Worm (Caenorhabditis elegans) whole organism, young adult: ENCODE results near the gene Y57G11A.4.

Experiments
- B0019.2 ChIP-seq: fragments of 200-800 bp; sonication (Bioruptor generic); conservative IDR thresholded peaks from 2 replicates; pipeline ENCODE4 v1.3.6; 2022; ENCODE audit warnings: missing genetic modification reagents, missing genetic modification characterization, missing compliant biosample characterization
- C17E4.6 ChIP-seq: fragments of 200-800 bp; sonication (Bioruptor generic); IDR thresholded peaks from 2 replicates; pipeline ENCODE4 v1.3.6; 2022; ENCODE audit warnings: missing genetic modification reagents, missing genetic modification characterization, missing compliant biosample characterization
- D2030.7 ChIP-seq: fragments of 200-800 bp; sonication (Bioruptor generic); IDR thresholded peaks from 2 replicates; pipeline ENCODE4 v1.3.6; 2022; ENCODE audit warnings: missing genetic modification reagents, missing genetic modification characterization, missing compliant biosample characterization
- F52B5.7 ChIP-seq: sonication (generic microtip); optimal IDR thresholded peaks from 2 replicates; lab custom pipeline; 2016; ENCODE audit warnings: mild to moderate bottlenecking, missing genetic modification characterization, missing compliant biosample characterization
- F57C9.4 ChIP-seq: sonication (generic microtip); optimal IDR thresholded peaks from 2 replicates; lab custom pipeline; 2017; ENCODE audit warnings: mild to moderate bottlenecking, missing genetic modification characterization, missing compliant biosample characterization
- K12H6.12 ChIP-seq: fragments of 200-800 bp; sonication (Bioruptor generic); optimal IDR thresholded peaks from 2 replicates; lab custom pipeline; 2018; ENCODE audit warnings: mild to moderate bottlenecking, missing genetic modification characterization, missing compliant biosample characterization
- T07F8.4 ChIP-seq: sonication (generic microtip); optimal IDR thresholded peaks from 2 replicates; lab custom pipeline; 2016; ENCODE audit warnings: mild to moderate bottlenecking, missing genetic modification characterization, moderate library complexity, missing compliant biosample characterization
- Y53G8AR.9 ChIP-seq: fragments of 200-800 bp; sonication (Bioruptor generic); conservative IDR thresholded peaks from 2 replicates; pipeline ENCODE4 v1.3.6; 2022; ENCODE audit warnings: missing genetic modification reagents, missing genetic modification characterization, missing compliant biosample characterization
- Y56A3A.18 ChIP-seq: fragments of 200-800 bp; sonication (Bioruptor generic); IDR thresholded peaks from 2 replicates; pipeline ENCODE4 v1.3.6; 2022; ENCODE audit warnings: missing genetic modification reagents, missing genetic modification characterization, missing compliant biosample characterization
- ZK185.1 ChIP-seq: sonication (generic microtip); optimal IDR thresholded peaks from 2 replicates; lab custom pipeline; 2016; ENCODE audit warnings: mild to moderate bottlenecking, missing genetic modification characterization, missing compliant biosample characterization; ENCODE audit not compliant: poor library complexity, severe bottlenecking
- aptf-3 ChIP-seq: fragments of 200-800 bp; sonication (Bioruptor generic); IDR thresholded peaks from 2 replicates; pipeline ENCODE4 v1.3.6; 2022; ENCODE audit warnings: missing genetic modification characterization, missing compliant biosample characterization
- athp-1 ChIP-seq: sonication (generic microtip); optimal IDR thresholded peaks from 2 replicates; lab custom pipeline; 2017; ENCODE audit warnings: mild to moderate bottlenecking, missing genetic modification characterization, missing compliant biosample characterization
- attf-6 ChIP-seq: fragments of 200-800 bp; sonication (Bioruptor generic); IDR thresholded peaks from 2 replicates; pipeline ENCODE4 v1.3.6; 2022; ENCODE audit warnings: missing genetic modification reagents, missing genetic modification characterization, missing compliant biosample characterization
- bed-1 ChIP-seq: fragments of 200-800 bp; sonication (Bioruptor generic); IDR thresholded peaks from 2 replicates; pipeline ENCODE4 v1.3.6; 2022; ENCODE audit warnings: missing genetic modification reagents, missing genetic modification characterization, missing compliant biosample characterization
- cebp-1 ChIP-seq, 2 experiments: fragments of 200-800 bp in 1 of 2; sonication (Bioruptor generic) in 1 of 2; sonication (generic microtip) in 1 of 2; IDR thresholded peaks in 1 of 2; optimal IDR thresholded peaks in 1 of 2; 2 replicates each; pipeline versions ENCODE4 v1.3.6 to Lab custom; 2017 to 2022; ENCODE audit warnings: missing compliant biosample characterization in 2 of 2, missing genetic modification characterization in 2 of 2, mild to moderate bottlenecking in 1 of 2, missing genetic modification reagents in 1 of 2, moderate library complexity in 1 of 2
- cebp-2 ChIP-seq: fragments of 200-800 bp; sonication (Bioruptor generic); IDR thresholded peaks from 2 replicates; pipeline ENCODE4 v1.3.6; 2022; ENCODE audit warnings: missing genetic modification characterization, missing compliant biosample characterization
- ceh-40 ChIP-seq: fragments of 200-800 bp; sonication (Bioruptor generic); IDR thresholded peaks from 2 replicates; pipeline ENCODE4 v1.3.6; 2022; ENCODE audit warnings: missing genetic modification characterization, missing compliant biosample characterization
- dox-1 ChIP-seq: fragments of 200-800 bp; sonication (Bioruptor generic); IDR thresholded peaks from 2 replicates; pipeline ENCODE4 v1.3.6; 2022; ENCODE audit warnings: missing genetic modification reagents, missing genetic modification characterization, missing compliant biosample characterization
- efl-1 ChIP-seq: fragments of 150-350 bp; optimal IDR thresholded peaks from 2 replicates; lab custom pipeline; 2014; ENCODE audit warnings: missing biosample characterization, missing genetic modification reagents, missing genetic modification characterization
- egrh-3 ChIP-seq: fragments of 200-800 bp; sonication (Bioruptor generic); IDR thresholded peaks from 2 replicates; pipeline ENCODE4 v1.3.6; 2022; ENCODE audit warnings: missing genetic modification reagents, missing genetic modification characterization, missing compliant biosample characterization
- him-1 ChIP-seq: sonication (generic microtip); optimal IDR thresholded peaks from 2 replicates; lab custom pipeline; 2016; ENCODE audit warnings: missing genotype, missing genetic modification reagents, missing genetic modification characterization, missing compliant biosample characterization
- hlh-26 ChIP-seq: fragments of 200-800 bp; sonication (Bioruptor generic); conservative IDR thresholded peaks from 2 replicates; pipeline ENCODE4 v1.3.6; 2022; ENCODE audit warnings: missing genetic modification reagents, missing genetic modification characterization, missing compliant biosample characterization
- hmg-1.2 ChIP-seq: fragments of 200-800 bp; sonication (Bioruptor generic); IDR thresholded peaks from 2 replicates; pipeline ENCODE4 v1.3.6; 2022; ENCODE audit warnings: missing genetic modification reagents, missing genetic modification characterization, missing compliant biosample characterization
- hsf-1 ChIP-seq: fragments of 200-800 bp; sonication (Bioruptor generic); IDR thresholded peaks from 2 replicates; pipeline ENCODE4 v1.3.6; 2022; ENCODE audit warnings: missing genetic modification reagents, missing genetic modification characterization, missing compliant biosample characterization
- lin-26 ChIP-seq: fragments of 200-800 bp; sonication (Bioruptor generic); IDR thresholded peaks from 2 replicates; pipeline ENCODE4 v1.3.6; 2022; ENCODE audit warnings: missing genetic modification reagents, missing genetic modification characterization, missing compliant biosample characterization
- lsy-27 ChIP-seq: sonication (generic microtip); optimal IDR thresholded peaks from 2 replicates; lab custom pipeline; 2017; ENCODE audit warnings: missing genetic modification characterization, mild to moderate bottlenecking, missing compliant biosample characterization, antibody characterized with exemption, missing genotype, borderline replicate concordance; ENCODE audit not compliant: insufficient read depth
- mcd-1 ChIP-seq: fragments of 200-800 bp; sonication (Bioruptor generic); IDR thresholded peaks from 2 replicates; pipeline ENCODE4 v1.3.6; 2022; ENCODE audit warnings: missing genetic modification reagents, missing genetic modification characterization, missing compliant biosample characterization
- mel-28 ChIP-seq: sonication (generic microtip); optimal IDR thresholded peaks from 2 replicates; lab custom pipeline; 2016; ENCODE audit warnings: borderline replicate concordance, mild to moderate bottlenecking, missing genetic modification characterization, missing compliant biosample characterization
- snpc-1.1 ChIP-seq: sonication (generic microtip); optimal IDR thresholded peaks from 2 replicates; lab custom pipeline; 2017; ENCODE audit warnings: missing genetic modification characterization, mild to moderate bottlenecking, missing compliant biosample characterization, antibody characterized with exemption, moderate library complexity, missing genotype, missing genetic modification reagents; ENCODE audit not compliant: insufficient read depth
- snpc-3.4 ChIP-seq: sonication (generic microtip); optimal IDR thresholded peaks from 2 replicates; lab custom pipeline; 2017; ENCODE audit warnings: missing genetic modification characterization, mild to moderate bottlenecking, missing compliant biosample characterization, antibody characterized with exemption, moderate library complexity, missing genotype, missing genetic modification reagents
- snpc-4 ChIP-seq, 5 experiments: fragments of 150-350 bp in 1 of 5; sonication (generic microtip) in 4 of 5; optimal IDR thresholded peaks; 2 replicates each; lab custom pipeline; 2014 to 2018; ENCODE audit warnings: missing genetic modification characterization in 5 of 5, missing biosample characterization in 3 of 5, antibody characterized with exemption in 2 of 5, mild to moderate bottlenecking in 2 of 5, missing compliant biosample characterization in 2 of 5, missing genotype in 2 of 5, moderate library complexity in 2 of 5, missing genetic modification reagents in 1 of 5
- tlf-1 ChIP-seq: fragments of 200-800 bp; sonication (Bioruptor generic); optimal IDR thresholded peaks from 2 replicates; lab custom pipeline; 2018; ENCODE audit warnings: mild to moderate bottlenecking, missing genetic modification characterization, missing compliant biosample characterization
- zim-3 ChIP-seq: sonication (generic microtip); optimal IDR thresholded peaks from 2 replicates; lab custom pipeline; 2017; ENCODE audit warnings: mild to moderate bottlenecking, missing genetic modification characterization, moderate library complexity, missing compliant biosample characterization
- ztf-18 ChIP-seq: sonication (generic microtip); optimal IDR thresholded peaks from 2 replicates; lab custom pipeline; 2016; ENCODE audit warnings: missing genotype, mild to moderate bottlenecking, missing genetic modification characterization, missing compliant biosample characterization

The Y57G11A.4 gene

ce11 chrIV:14530031-14530430 lies 47.9 kb downstream of the Y57G11A.4 start:
- TF ChIP-seq hsf-1 (GFP tag; lab: Robert Waterston, UW) (no peak), hmg-1.2 (peak; percentile 21; the same call in 1 of the 2 replicates), B0019.2 (no peak), snpc-4 (GFP tag; optimal IDR thresholded peaks at IDR 0.05; lab: Kevin White, UChicago) (no peak), snpc-4 (tag; optimal IDR thresholded peaks at IDR 0.05; lab: Kevin White, UChicago) (peak in 1 of 4 experiments; percentile 60), F57C9.4 (tag; lab: Kevin White, UChicago) (no peak)

- TF ChIP-seq tlf-1 (GFP tag; lab: Kevin White, UChicago) (no peak), Y56A3A.18 (GFP tag; lab: Robert Waterston, UW) (no peak), cebp-1 (GFP tag; IDR thresholded peaks at IDR 0.05; lab: Robert Waterston, UW) (peak; percentile 87), cebp-1 (tag; optimal IDR thresholded peaks at IDR 0.05; lab: Kevin White, UChicago) (peak; percentile 94), mcd-1 (GFP tag; lab: Robert Waterston, UW) (no peak), efl-1 (peak; percentile 30), F57C9.4 (tag; lab: Kevin White, UChicago) (no peak), ceh-40 (GFP tag; lab: Robert Waterston, UW) (no peak), ZK185.1 (tag; lab: Kevin White, UChicago) (no peak), K12H6.12 (tag; lab: Kevin White, UChicago) (no peak), attf-6 (GFP tag; lab: Robert Waterston, UW) (0 out of 2 replicates have a peak, but pooled peaks have one; percentile 46), snpc-4 (GFP tag; optimal IDR thresholded peaks at IDR 0.05; lab: Kevin White, UChicago) (no peak), snpc-4 (tag; optimal IDR thresholded peaks at IDR 0.05; lab: Kevin White, UChicago) (peak in 1 of 4 experiments; percentile 39), egrh-3 (GFP tag; lab: Robert Waterston, UW) (no peak), dox-1 (GFP tag; lab: Robert Waterston, UW) (0 out of 2 replicates have a peak, but pooled peaks have one; percentile 18), hlh-26 (no peak), cebp-2 (GFP tag; lab: Robert Waterston, UW) (peak; percentile 68; the same call in 1 of the 2 replicates), C17E4.6 (GFP tag; lab: Robert Waterston, UW) (no peak), F52B5.7 (tag; lab: Kevin White, UChicago) (no peak)
Observed at ce11 chrIV:14532366-14532765, 50.3 kb downstream of the Y57G11A.4 start.

- TF ChIP-seq snpc-3.4 (tag; lab: Kevin White, UChicago), result no peak
- TF ChIP-seq aptf-3 (GFP tag; lab: Robert Waterston, UW), result no peak
- no peak for TF ChIP-seq zim-3
- no peak for TF ChIP-seq ZK185.1 (tag; lab: Kevin White, UChicago)
- no peak for TF ChIP-seq lin-26
- no peak for TF ChIP-seq mel-28 (tag; lab: Kevin White, UChicago)
- TF ChIP-seq him-1 (tag; lab: Kevin White, UChicago), result no peak
- no peak for TF ChIP-seq C17E4.6 (GFP tag; lab: Robert Waterston, UW)
- no peak for TF ChIP-seq snpc-1.1
- no peak for TF ChIP-seq bed-1 (GFP tag; lab: Robert Waterston, UW)
- TF ChIP-seq T07F8.4 (tag; lab: Kevin White, UChicago), result no peak
- no peak for TF ChIP-seq ztf-18 (tag; lab: Kevin White, UChicago)
- no peak for TF ChIP-seq D2030.7 (GFP tag; lab: Robert Waterston, UW)
- no peak for TF ChIP-seq athp-1 (tag; lab: Kevin White, UChicago)
- TF ChIP-seq Y53G8AR.9 (GFP tag; lab: Robert Waterston, UW), result no peak
- no peak for TF ChIP-seq lsy-27 (tag; lab: Kevin White, UChicago)
Observed at ce11 chrIV:14534967-14535366, 52.9 kb downstream of the Y57G11A.4 start, which contains the start of gene T27E7.4. T27E7.4 (minus strand) TSS chrIV:14535067.
